Fruit fly (Drosophila melanogaster) whole organism, embryonic: Measurements from ENCODE around the gene mnd.

ENCODE experiments used
- ATbp ChIP-seq: fragments of 200-800 bp; sonication (Bioruptor generic); optimal IDR thresholded peaks from 2 replicates; lab custom pipeline; 2017; ENCODE audit warnings: missing biosample characterization, mild to moderate bottlenecking, missing genetic modification characterization, missing genetic modification reagents
- B-H2 ChIP-seq: fragments of 200-800 bp; sonication (Bioruptor generic); optimal IDR thresholded peaks from 2 replicates; lab custom pipeline; 2018; ENCODE audit warnings: missing biosample characterization, mild to moderate bottlenecking, missing genetic modification characterization
- CG10274 ChIP-seq: fragments of 200-800 bp; sonication (Bioruptor generic); optimal IDR thresholded peaks from 3 replicates; lab custom pipeline; 2017; ENCODE audit warnings: missing biosample characterization, mild to moderate bottlenecking, missing genetic modification characterization
- CG11696 ChIP-seq: fragments of 200-800 bp; sonication (Bioruptor generic); IDR thresholded peaks from 2 replicates; pipeline ENCODE4 v1.3.6; 2022; ENCODE audit warnings: missing biosample characterization, missing genetic modification characterization
- CG11723 ChIP-seq: fragments of 200-800 bp; sonication (Bioruptor generic); optimal IDR thresholded peaks from 2 replicates; lab custom pipeline; 2017; ENCODE audit warnings: missing biosample characterization, mild to moderate bottlenecking, missing genetic modification characterization
- CG12219 ChIP-seq: fragments of 200-800 bp; sonication (Bioruptor generic); optimal IDR thresholded peaks from 3 replicates; lab custom pipeline; 2018; ENCODE audit warnings: missing biosample characterization, mild to moderate bottlenecking, missing genetic modification characterization
- CG13775 ChIP-seq: fragments of 200-800 bp; sonication (Bioruptor generic); optimal IDR thresholded peaks from 3 replicates; lab custom pipeline; 2017; ENCODE audit warnings: missing biosample characterization, mild to moderate bottlenecking, missing genetic modification characterization
- CG14710 ChIP-seq: fragments of 200-800 bp; sonication (Bioruptor generic); optimal IDR thresholded peaks from 3 replicates; lab custom pipeline; 2019; ENCODE audit warnings: missing biosample characterization, mild to moderate bottlenecking, missing genetic modification characterization, moderate library complexity
- CG15011 ChIP-seq: fragments of 200-800 bp; sonication (Bioruptor generic); optimal IDR thresholded peaks from 3 replicates; lab custom pipeline; 2018; ENCODE audit warnings: missing biosample characterization, mild to moderate bottlenecking, missing genetic modification characterization
- CG17186 ChIP-seq: fragments of 200-800 bp; sonication (Bioruptor generic); optimal IDR thresholded peaks from 3 replicates; lab custom pipeline; 2017; ENCODE audit warnings: missing biosample characterization, missing genetic modification reagents, missing genetic modification characterization
- CG18011 ChIP-seq: fragments of 200-800 bp; sonication (Bioruptor generic); optimal IDR thresholded peaks from 2 replicates; lab custom pipeline; 2017; ENCODE audit warnings: missing biosample characterization, missing genetic modification characterization, mild to moderate bottlenecking, moderate library complexity, missing genotype
- CG18262 ChIP-seq: fragments of 200-800 bp; optimal IDR thresholded peaks from 3 replicates; lab custom pipeline; 2019; ENCODE audit warnings: missing biosample characterization, mild to moderate bottlenecking, missing genetic modification characterization, moderate library complexity
- CG1832 ChIP-seq: fragments of 200-800 bp; sonication (Bioruptor generic); optimal IDR thresholded peaks from 2 replicates; lab custom pipeline; 2017; ENCODE audit warnings: missing biosample characterization, mild to moderate bottlenecking, missing genetic modification characterization, inconsistent platforms
- CG30020 ChIP-seq: fragments of 200-800 bp; optimal IDR thresholded peaks from 2 replicates; lab custom pipeline; 2019; ENCODE audit warnings: missing biosample characterization, mild to moderate bottlenecking, missing genetic modification characterization, moderate library complexity
- CG5245 ChIP-seq: fragments of 200-800 bp; sonication (Bioruptor generic); optimal IDR thresholded peaks from 3 replicates; lab custom pipeline; 2016; ENCODE audit warnings: missing biosample characterization, missing genetic modification characterization
- CG9817 ChIP-seq: fragments of 200-800 bp; sonication (Bioruptor generic); optimal IDR thresholded peaks from 2 replicates; lab custom pipeline; 2018; ENCODE audit warnings: missing biosample characterization, mild to moderate bottlenecking, missing genetic modification characterization, moderate library complexity
- CG9932 ChIP-seq: fragments of 200-800 bp; sonication (Bioruptor generic); IDR thresholded peaks from 2 replicates; pipeline ENCODE4 v1.3.6; 2022; ENCODE audit warnings: missing biosample characterization, missing genetic modification characterization
- Dbx ChIP-seq: fragments of 200-800 bp; sonication (Bioruptor generic); IDR thresholded peaks from 3 replicates; pipeline ENCODE4 v1.3.6; 2022; ENCODE audit warnings: missing biosample characterization, missing genetic modification characterization
- Drgx ChIP-seq: fragments of 200-800 bp; sonication (Bioruptor generic); IDR thresholded peaks from 2 replicates; pipeline ENCODE4 v1.3.6; 2022; ENCODE audit warnings: missing biosample characterization, missing genetic modification characterization
- Hr3 ChIP-seq: fragments of 200-800 bp; sonication (Bioruptor generic); optimal IDR thresholded peaks from 3 replicates; lab custom pipeline; 2016; ENCODE audit warnings: missing biosample characterization, missing genetic modification characterization
- Kr ChIP-seq: fragments of 200-800 bp; sonication (Bioruptor generic); optimal IDR thresholded peaks from 2 replicates; lab custom pipeline; 2017; ENCODE audit warnings: missing biosample characterization, mild to moderate bottlenecking, missing genetic modification characterization
- Lim3 ChIP-seq: fragments of 200-800 bp; sonication (Bioruptor generic); IDR thresholded peaks from 2 replicates; pipeline ENCODE4 v1.3.6; 2022; ENCODE audit warnings: missing biosample characterization, missing genetic modification characterization
- NFAT ChIP-seq: fragments of 200-800 bp; sonication (Bioruptor generic); IDR thresholded peaks from 2 replicates; pipeline ENCODE4 v1.3.6; 2022; ENCODE audit warnings: missing biosample characterization, missing genetic modification characterization
- PHDP ChIP-seq: fragments of 200-800 bp; sonication (Bioruptor generic); optimal IDR thresholded peaks from 3 replicates; lab custom pipeline; 2018; ENCODE audit warnings: missing biosample characterization, mild to moderate bottlenecking, missing genetic modification characterization, moderate library complexity
- Sin3A ChIP-seq: fragments of >200 bp; optimal IDR thresholded peaks from 2 replicates; lab custom pipeline; 2018
- Usf ChIP-seq: fragments of 200-800 bp; sonication (Bioruptor generic); optimal IDR thresholded peaks from 2 replicates; lab custom pipeline; 2017; ENCODE audit warnings: missing genotype, missing biosample characterization, missing genetic modification characterization
- ase ChIP-seq: fragments of 200-800 bp; sonication (Bioruptor generic); IDR thresholded peaks from 3 replicates; pipeline ENCODE4 v1.3.6; 2022; ENCODE audit warnings: missing biosample characterization, missing genetic modification characterization
- ato ChIP-seq: fragments of 200-800 bp; sonication (Bioruptor generic); IDR thresholded peaks from 2 replicates; pipeline ENCODE4 v1.3.6; 2022; ENCODE audit warnings: missing biosample characterization, missing genetic modification characterization; ENCODE audit not compliant: partially characterized antibody
- br ChIP-seq: fragments of >200 bp; optimal IDR thresholded peaks from 2 replicates; lab custom pipeline; 2017
- cad ChIP-seq: fragments of >200 bp; optimal IDR thresholded peaks from 2 replicates; lab custom pipeline; 2017; ENCODE audit warnings: missing biosample characterization, missing genetic modification characterization
- corto ChIP-seq: fragments of 200-800 bp; sonication (Bioruptor generic); optimal IDR thresholded peaks from 2 replicates; lab custom pipeline; 2016; ENCODE audit warnings: missing biosample characterization, mild to moderate bottlenecking, missing genetic modification characterization, moderate library complexity
- dpn ChIP-seq, 2 experiments: fragments of 200-800 bp; sonication (Bioruptor generic); optimal IDR thresholded peaks; 3 replicates each; lab custom pipeline; 2016; ENCODE audit warnings: missing biosample characterization in 2 of 2, missing genetic modification characterization in 2 of 2
- emc ChIP-seq: fragments of 200-800 bp; sonication (Bioruptor generic); optimal IDR thresholded peaks from 2 replicates; lab custom pipeline; 2016; ENCODE audit warnings: missing biosample characterization, missing genetic modification characterization
- en ChIP-seq: fragments of 200-800 bp; sonication (Bioruptor generic); optimal IDR thresholded peaks from 2 replicates; lab custom pipeline; 2016; ENCODE audit warnings: missing biosample characterization, missing genetic modification characterization
- fd3F ChIP-seq: fragments of 200-800 bp; sonication (Bioruptor generic); optimal IDR thresholded peaks from 2 replicates; lab custom pipeline; 2018; ENCODE audit warnings: missing biosample characterization, mild to moderate bottlenecking, missing genetic modification characterization, moderate library complexity
- fd64A ChIP-seq: fragments of 200-800 bp; sonication (Bioruptor generic); optimal IDR thresholded peaks from 3 replicates; lab custom pipeline; 2018; ENCODE audit warnings: missing biosample characterization, mild to moderate bottlenecking, missing genetic modification characterization
- fd96Cb ChIP-seq: fragments of 200-800 bp; sonication (Bioruptor generic); optimal IDR thresholded peaks from 2 replicates; lab custom pipeline; 2018; ENCODE audit warnings: missing biosample characterization, mild to moderate bottlenecking, missing genetic modification characterization, moderate library complexity
- gcm ChIP-seq: fragments of 200-800 bp; sonication (Bioruptor generic); optimal IDR thresholded peaks from 2 replicates; lab custom pipeline; 2019; ENCODE audit warnings: missing biosample characterization, mild to moderate bottlenecking, missing genetic modification characterization, moderate library complexity
- gsb-n ChIP-seq: fragments of 200-800 bp; sonication (Bioruptor generic); optimal IDR thresholded peaks from 3 replicates; lab custom pipeline; 2018; ENCODE audit warnings: missing biosample characterization, mild to moderate bottlenecking, missing genetic modification characterization
- hb ChIP-seq: fragments of 200-800 bp; sonication (Bioruptor generic); IDR thresholded peaks from 3 replicates; pipeline ENCODE4 v1.3.6; 2022; ENCODE audit warnings: missing biosample characterization, missing genetic modification characterization; ENCODE audit not compliant: partially characterized antibody
- jing ChIP-seq: fragments of 200-800 bp; sonication (Bioruptor generic); optimal IDR thresholded peaks from 2 replicates; lab custom pipeline; 2018; ENCODE audit warnings: missing biosample characterization, mild to moderate bottlenecking, missing genetic modification characterization
- p53 ChIP-seq: fragments of 200-800 bp; sonication (Bioruptor generic); optimal IDR thresholded peaks from 2 replicates; lab custom pipeline; 2016; ENCODE audit warnings: missing biosample characterization, missing genetic modification characterization
- pfk ChIP-seq: fragments of 200-800 bp; sonication (Bioruptor generic); optimal IDR thresholded peaks from 2 replicates; lab custom pipeline; 2018; ENCODE audit warnings: missing biosample characterization, mild to moderate bottlenecking, missing genetic modification characterization, moderate library complexity
- seq ChIP-seq: fragments of 200-800 bp; sonication (Bioruptor generic); IDR thresholded peaks from 2 replicates; pipeline ENCODE4 v1.3.6; 2022; ENCODE audit warnings: missing biosample characterization, missing genetic modification characterization
- shn ChIP-seq: fragments of 200-800 bp; sonication (Bioruptor generic); optimal IDR thresholded peaks from 3 replicates; lab custom pipeline; 2016; ENCODE audit warnings: missing biosample characterization, missing genetic modification characterization
- slp2 ChIP-seq: fragments of 200-800 bp; sonication (Bioruptor generic); optimal IDR thresholded peaks from 2 replicates; lab custom pipeline; 2016; ENCODE audit warnings: missing biosample characterization, missing genetic modification characterization
- sob ChIP-seq: fragments of 200-800 bp; sonication (Bioruptor generic); IDR thresholded peaks from 2 replicates; pipeline ENCODE4 v1.3.6; 2022; ENCODE audit warnings: missing biosample characterization, missing genetic modification characterization
- tgo ChIP-seq: fragments of 200-800 bp; sonication (Bioruptor generic); IDR thresholded peaks from 3 replicates; pipeline ENCODE4 v1.3.6; 2022; ENCODE audit warnings: missing biosample characterization, missing genetic modification characterization
- trem ChIP-seq: fragments of 200-800 bp; optimal IDR thresholded peaks from 3 replicates; lab custom pipeline; 2019; ENCODE audit warnings: missing biosample characterization, mild to moderate bottlenecking, missing genetic modification characterization, moderate library complexity
- wdn ChIP-seq: fragments of 200-800 bp; sonication (Bioruptor generic); IDR thresholded peaks from 2 replicates; pipeline ENCODE4 v1.3.6; 2022; ENCODE audit warnings: missing biosample characterization, missing genetic modification characterization
- zen2 ChIP-seq: fragments of 200-800 bp; sonication (Bioruptor generic); IDR thresholded peaks from 3 replicates; pipeline ENCODE4 v1.3.6; 2022; ENCODE audit warnings: missing biosample characterization, missing genetic modification characterization; ENCODE audit not compliant: partially characterized antibody
- zfh1 ChIP-seq: fragments of 200-800 bp; sonication (Bioruptor generic); IDR thresholded peaks from 3 replicates; pipeline ENCODE4 v1.3.6; 2022; ENCODE audit warnings: missing biosample characterization, missing genetic modification characterization

Gene mnd

DNA sequence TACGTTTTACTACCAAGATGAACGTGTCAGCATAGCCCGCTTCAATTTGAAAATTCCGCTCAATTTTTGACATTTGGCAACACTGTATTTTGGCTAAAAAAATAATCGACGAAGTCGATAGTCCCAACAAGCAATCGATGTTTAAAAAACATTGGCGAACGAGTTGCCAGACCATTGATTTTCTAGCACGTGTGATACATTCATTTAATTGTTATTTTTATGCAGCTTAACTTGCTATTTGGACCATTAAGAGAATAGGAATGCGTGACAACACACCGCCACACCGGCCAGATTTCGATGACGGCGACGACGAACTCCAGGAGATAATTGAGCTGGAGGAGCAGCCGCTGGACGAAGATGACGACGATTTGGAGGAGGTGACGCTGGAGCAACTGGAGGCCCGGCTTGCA is 2.2 kb upstream of the mnd start, which contains the start of gene CG5114 (continued):
- TF ChIP-seq sob (GFP tag; lab: Robert Waterston, UW), result peak; percentile 63; the same call in 1 of the 2 replicates
- TF ChIP-seq Drgx (GFP tag; lab: Robert Waterston, UW), result no peak
- TF ChIP-seq CG10274, result no peak
- TF ChIP-seq Kr (GFP tag; lab: Kevin White, UChicago), result no peak
- no peak for TF ChIP-seq wdn (GFP tag; lab: Robert Waterston, UW)
- TF ChIP-seq zfh1 (GFP tag; lab: Robert Waterston, UW), result 0 out of 3 replicates have a peak, but pooled peaks have one; percentile 50
- no peak for TF ChIP-seq CG13775
- no peak for TF ChIP-seq ATbp (GFP tag; lab: Kevin White, UChicago)
- no peak for TF ChIP-seq CG15011 (GFP tag; lab: Kevin White, UChicago)
- TF ChIP-seq CG5245, result no peak
- peak; percentile 22 for TF ChIP-seq CG9817 (tag; lab: Kevin White, UChicago)
- no peak for TF ChIP-seq seq (GFP tag; lab: Robert Waterston, UW)
- peak; percentile 39 for TF ChIP-seq gsb-n (tag; lab: Kevin White, UChicago)
- no peak for TF ChIP-seq fd64A
- TF ChIP-seq CG12219 (GFP tag; lab: Kevin White, UChicago), result no peak
- TF ChIP-seq gcm (GFP tag; lab: Kevin White, UChicago), result peak; percentile 17
- TF ChIP-seq CG14710 (tag; lab: Kevin White, UChicago), result peak; percentile 82
- TF ChIP-seq CG9932 (GFP tag; lab: Robert Waterston, UW), result no peak
- peak; percentile 2 for TF ChIP-seq shn (GFP tag; lab: Kevin White, UChicago)
- peak; percentile 57; the same call in 1 of the 2 replicates for TF ChIP-seq NFAT (GFP tag; lab: Robert Waterston, UW)
- TF ChIP-seq PHDP, result peak; percentile 31
- no peak for TF ChIP-seq fd3F (GFP tag; lab: Kevin White, UChicago)
- peak; percentile 40 for TF ChIP-seq dpn (GFP tag; optimal IDR thresholded peaks at IDR 0.05; lab: Kevin White, UChicago)
- TF ChIP-seq B-H2, result peak; percentile 84
- TF ChIP-seq CG11696 (GFP tag; lab: Robert Waterston, UW), result no peak
- peak; percentile 87; the same call in 2 of the 3 replicates for TF ChIP-seq hb
- TF ChIP-seq tgo, result no peak
- TF ChIP-seq CG30020 (tag; lab: Kevin White, UChicago), result peak; percentile 33
- TF ChIP-seq CG18011 (GFP tag; lab: Kevin White, UChicago), result peak; percentile 42
- TF ChIP-seq Lim3, result no peak
- TF ChIP-seq en (GFP tag; lab: Kevin White, UChicago), result peak; percentile 2
- no peak for TF ChIP-seq br (lab: Kevin White, UChicago)
- TF ChIP-seq Usf, result no peak
- TF ChIP-seq Sin3A, result peak; percentile 72
- peak; percentile 86 for TF ChIP-seq trem (tag; lab: Kevin White, UChicago)
- TF ChIP-seq slp2 (GFP tag; lab: Kevin White, UChicago), result peak; percentile 15
- TF ChIP-seq CG11723 (GFP tag; lab: Kevin White, UChicago), result no peak
- TF ChIP-seq corto (GFP tag; lab: Kevin White, UChicago), result no peak
- TF ChIP-seq cad (GFP tag; lab: Kevin White, UChicago), result no peak
- TF ChIP-seq Hr3 (GFP tag; lab: Kevin White, UChicago), result no peak
- TF ChIP-seq p53 (GFP tag; lab: Kevin White, UChicago), result peak; percentile 56
- TF ChIP-seq Dbx (GFP tag; lab: Robert Waterston, UW), result peak; percentile 47; the same call in 2 of the 3 replicates
- TF ChIP-seq emc, result no peak
- peak; percentile 82 for TF ChIP-seq zen2 (GFP tag; lab: Robert Waterston, UW)
- peak; percentile 29 for TF ChIP-seq CG18262 (tag; lab: Kevin White, UChicago)
- TF ChIP-seq pfk (GFP tag; lab: Kevin White, UChicago), result no peak
- peak; percentile 76 for TF ChIP-seq ato
- no peak for TF ChIP-seq fd96Cb (tag; lab: Kevin White, UChicago)
- no peak; the same call in 2 of the 3 replicates for TF ChIP-seq ase (GFP tag; lab: Robert Waterston, UW)
- peak; percentile 64 for TF ChIP-seq CG17186 (GFP tag; lab: Kevin White, UChicago)
- no peak for TF ChIP-seq CG1832 (GFP tag; lab: Kevin White, UChicago)
- no peak for TF ChIP-seq jing (GFP tag; lab: Kevin White, UChicago)
